Worm (Caenorhabditis elegans): ENCODE measurements around the gene T27A1.3.
"Not testable (repeated sequence)": the region's sequence is repeated elsewhere in the genome, so short reads cannot be mapped to it uniquely, and the experiment has no call there.

Gene T27A1.3

ce11 chrII:535226-535625 lies at the start of gene T27A1.3:
T27A1.3 (plus strand) TSS chrII:535526.
- TF ChIP-seq dao-5, him-1, W03F9.2 (tag; optimal IDR thresholded peaks at IDR 0.05): not testable (repeated sequence)

ce11 chrII:495124-495523 lies 40.2 kb upstream of the T27A1.3 start, which contains the start of gene sms-5:
sms-5 (plus strand) TSS chrII:495424.
- TF ChIP-seq him-1 (tag; optimal IDR thresholded peaks at IDR 0.05), result no peak
- TF ChIP-seq W03F9.2 (tag; optimal IDR thresholded peaks at IDR 0.05), result no peak
- no peak for TF ChIP-seq dao-5 (tag; optimal IDR thresholded peaks at IDR 0.05)

ce11 chrII:502638-503037 lies 32.7 kb upstream of the T27A1.3 start:
- TF ChIP-seq him-1 (tag; optimal IDR thresholded peaks at IDR 0.05) (no peak), W03F9.2 (tag; optimal IDR thresholded peaks at IDR 0.05) (no peak), dao-5 (tag; optimal IDR thresholded peaks at IDR 0.05) (no peak)

ce11 chrII:506069-506468 lies 29.3 kb upstream of the T27A1.3 start:
- no peak for TF ChIP-seq him-1 (tag; optimal IDR thresholded peaks at IDR 0.05)
- no peak for TF ChIP-seq dao-5 (tag; optimal IDR thresholded peaks at IDR 0.05)
- no peak for TF ChIP-seq W03F9.2 (tag; optimal IDR thresholded peaks at IDR 0.05)

- TF ChIP-seq him-1 (tag; optimal IDR thresholded peaks at IDR 0.05), result no peak
- no peak for TF ChIP-seq W03F9.2 (tag; optimal IDR thresholded peaks at IDR 0.05)
- no peak for TF ChIP-seq dao-5 (tag; optimal IDR thresholded peaks at IDR 0.05)
Measured at ce11 chrII:508603-509002, 26.7 kb upstream of the T27A1.3 start.

- TF ChIP-seq dao-5 (tag; optimal IDR thresholded peaks at IDR 0.05) (no peak), W03F9.2 (tag; optimal IDR thresholded peaks at IDR 0.05) (no peak), him-1 (tag; optimal IDR thresholded peaks at IDR 0.05) (no peak)
Measured at ce11 chrII:509230-509629, 26.1 kb upstream of the T27A1.3 start, which contains the start of gene srh-105. srh-105 (minus strand) TSS chrII:509330.

ce11 chrII:511968-512367 lies 23.4 kb upstream of the T27A1.3 start:
- TF ChIP-seq him-1 (tag; optimal IDR thresholded peaks at IDR 0.05), result no peak
- TF ChIP-seq W03F9.2 (tag; optimal IDR thresholded peaks at IDR 0.05), result no peak
- no peak for TF ChIP-seq dao-5 (tag; optimal IDR thresholded peaks at IDR 0.05)

ce11 chrII:512630-513029 lies 22.7 kb upstream of the T27A1.3 start:
- TF ChIP-seq W03F9.2 (tag; optimal IDR thresholded peaks at IDR 0.05) (no peak), him-1 (tag; optimal IDR thresholded peaks at IDR 0.05) (no peak), dao-5 (tag; optimal IDR thresholded peaks at IDR 0.05) (no peak)

ce11 chrII:515765-516164 lies 19.6 kb upstream of the T27A1.3 start, which contains the start of gene mab-9:
mab-9 (plus strand) TSS chrII:516024.
- no peak for TF ChIP-seq dao-5 (tag; optimal IDR thresholded peaks at IDR 0.05)
- no peak for TF ChIP-seq W03F9.2 (tag; optimal IDR thresholded peaks at IDR 0.05)
- no peak for TF ChIP-seq him-1 (tag; optimal IDR thresholded peaks at IDR 0.05)

ce11 chrII:521720-522119 lies 13.6 kb upstream of the T27A1.3 start:
- TF ChIP-seq him-1 (tag; optimal IDR thresholded peaks at IDR 0.05) (no peak), dao-5 (tag; optimal IDR thresholded peaks at IDR 0.05) (no peak), W03F9.2 (tag; optimal IDR thresholded peaks at IDR 0.05) (no peak)

- TF ChIP-seq W03F9.2 (tag; optimal IDR thresholded peaks at IDR 0.05) (no peak), him-1 (tag; optimal IDR thresholded peaks at IDR 0.05) (no peak), dao-5 (tag; optimal IDR thresholded peaks at IDR 0.05) (no peak)
Measured at ce11 chrII:522302-522701, 13.0 kb upstream of the T27A1.3 start, which contains the start of gene slc-36.2. slc-36.2 (plus strand) TSS chrII:522602.

ce11 chrII:526375-526774 lies 9.0 kb upstream of the T27A1.3 start, which contains the start of gene lgc-34:
lgc-34 (plus strand) TSS chrII:526574.
- TF ChIP-seq him-1 (tag; optimal IDR thresholded peaks at IDR 0.05), result no peak
- TF ChIP-seq dao-5 (tag; optimal IDR thresholded peaks at IDR 0.05), result no peak
- no peak for TF ChIP-seq W03F9.2 (tag; optimal IDR thresholded peaks at IDR 0.05)

- TF ChIP-seq W03F9.2 (tag; optimal IDR thresholded peaks at IDR 0.05) (no peak), dao-5 (tag; optimal IDR thresholded peaks at IDR 0.05) (no peak), him-1 (tag; optimal IDR thresholded peaks at IDR 0.05) (no peak)
Measured at ce11 chrII:536775-537174, 1.4 kb downstream of the T27A1.3 start, which contains the start of gene T27A1.2. T27A1.2 (minus strand) TSS chrII:536875.

- TF ChIP-seq W03F9.2 (tag; optimal IDR thresholded peaks at IDR 0.05) (no peak), him-1 (tag; optimal IDR thresholded peaks at IDR 0.05) (no peak), dao-5 (tag; optimal IDR thresholded peaks at IDR 0.05) (no peak)
Measured at ce11 chrII:542416-542815, 7.1 kb downstream of the T27A1.3 start.

ce11 chrII:546405-546804 lies 11.1 kb downstream of the T27A1.3 start, which contains the start of gene mlt-10:
mlt-10 (plus strand) TSS chrII:546705.
- TF ChIP-seq W03F9.2 (tag; optimal IDR thresholded peaks at IDR 0.05) (no peak), dao-5 (tag; optimal IDR thresholded peaks at IDR 0.05) (no peak), him-1 (tag; optimal IDR thresholded peaks at IDR 0.05) (no peak)
